Fruit fly (Drosophila melanogaster) whole organism, embryonic: ENCODE results near the gene MICU3.

Source experiments
- ATbp ChIP-seq: fragments of 200-800 bp; sonication (Bioruptor generic); optimal IDR thresholded peaks from 2 replicates; lab custom pipeline; 2017; ENCODE audit warnings: missing biosample characterization, mild to moderate bottlenecking, missing genetic modification characterization, missing genetic modification reagents
- Aef1 ChIP-seq: fragments of 200-800 bp; sonication (Bioruptor generic); IDR thresholded peaks from 3 replicates; pipeline ENCODE4 v1.3.6; 2022; ENCODE audit warnings: missing biosample characterization, missing genetic modification characterization
- Atf3 ChIP-seq: fragments of 200-800 bp; sonication (Bioruptor generic); optimal IDR thresholded peaks from 3 replicates; lab custom pipeline; 2016; ENCODE audit warnings: missing biosample characterization, missing genetic modification characterization
- BtbVII ChIP-seq: fragments of 200-800 bp; sonication (Bioruptor generic); optimal IDR thresholded peaks from 3 replicates; lab custom pipeline; 2017; ENCODE audit warnings: missing biosample characterization, mild to moderate bottlenecking, missing genetic modification characterization
- CG10274 ChIP-seq: fragments of 200-800 bp; sonication (Bioruptor generic); optimal IDR thresholded peaks from 3 replicates; lab custom pipeline; 2017; ENCODE audit warnings: missing biosample characterization, mild to moderate bottlenecking, missing genetic modification characterization
- CG10431 ChIP-seq: fragments of 200-800 bp; sonication (Bioruptor generic); optimal IDR thresholded peaks from 3 replicates; lab custom pipeline; 2018; ENCODE audit warnings: missing biosample characterization, mild to moderate bottlenecking, missing genetic modification characterization
- CG11456 ChIP-seq: fragments of 200-800 bp; sonication (Bioruptor generic); IDR thresholded peaks from 3 replicates; pipeline ENCODE4 v1.3.6; 2022; ENCODE audit warnings: missing biosample characterization, missing genetic modification characterization
- CG12942 ChIP-seq: fragments of 200-800 bp; sonication (Bioruptor generic); optimal IDR thresholded peaks from 3 replicates; lab custom pipeline; 2016; ENCODE audit warnings: missing biosample characterization, missing genetic modification characterization
- CG14441 ChIP-seq: fragments of 200-800 bp; sonication (Bioruptor generic); IDR thresholded peaks from 2 replicates; pipeline ENCODE4 v1.3.6; 2022; ENCODE audit warnings: missing biosample characterization, missing genetic modification characterization
- CG15479 ChIP-seq: fragments of 200-800 bp; sonication (Bioruptor generic); optimal IDR thresholded peaks from 3 replicates; lab custom pipeline; 2019; ENCODE audit warnings: missing biosample characterization, mild to moderate bottlenecking, missing genetic modification characterization, moderate library complexity
- CG15514 ChIP-seq: fragments of 200-800 bp; sonication (Bioruptor generic); optimal IDR thresholded peaks from 3 replicates; lab custom pipeline; 2017; ENCODE audit warnings: missing biosample characterization, missing genetic modification characterization, mild to moderate bottlenecking, moderate library complexity, missing genetic modification reagents
- CG16815 ChIP-seq: fragments of 200-800 bp; sonication (Bioruptor generic); optimal IDR thresholded peaks from 3 replicates; lab custom pipeline; 2017; ENCODE audit warnings: missing biosample characterization, mild to moderate bottlenecking, missing genetic modification characterization
- CG2120 ChIP-seq: fragments of 200-800 bp; sonication (Bioruptor generic); optimal IDR thresholded peaks from 3 replicates; lab custom pipeline; 2016; ENCODE audit warnings: missing biosample characterization, missing genetic modification characterization
- CG32772 ChIP-seq: fragments of 200-800 bp; sonication (Bioruptor generic); IDR thresholded peaks from 2 replicates; pipeline ENCODE4 v1.3.6; 2022; ENCODE audit warnings: missing biosample characterization, missing genetic modification characterization
- CG3726 ChIP-seq: fragments of 200-800 bp; sonication (Bioruptor generic); IDR thresholded peaks from 3 replicates; pipeline ENCODE4, ENCODE4 v1.3.6; 2022; ENCODE audit warnings: missing biosample characterization, missing genetic modification characterization
- CG4360 ChIP-seq: fragments of 200-800 bp; sonication (Bioruptor generic); IDR thresholded peaks from 2 replicates; pipeline ENCODE4 v1.3.6; 2022; ENCODE audit warnings: missing biosample characterization, missing genetic modification characterization
- CG43689 ChIP-seq: fragments of 200-800 bp; sonication (Bioruptor generic); IDR thresholded peaks from 2 replicates; pipeline ENCODE4 v1.3.6; 2022; ENCODE audit warnings: missing biosample characterization, missing genetic modification characterization
- CG6254 ChIP-seq: fragments of 200-800 bp; sonication (Bioruptor generic); optimal IDR thresholded peaks from 3 replicates; lab custom pipeline; 2017; ENCODE audit warnings: mild to moderate bottlenecking, missing biosample characterization, missing genetic modification reagents, missing genetic modification characterization
- CG6813 ChIP-seq: fragments of 200-800 bp; sonication (Bioruptor generic); optimal IDR thresholded peaks from 2 replicates; lab custom pipeline; 2017; ENCODE audit warnings: missing biosample characterization, missing genetic modification characterization, mild to moderate bottlenecking, moderate library complexity, missing genetic modification reagents
- CG9727 ChIP-seq: fragments of 200-800 bp; sonication (Bioruptor generic); optimal IDR thresholded peaks from 3 replicates; lab custom pipeline; 2017; ENCODE audit warnings: missing biosample characterization, mild to moderate bottlenecking, missing genetic modification characterization
- CG9797 ChIP-seq: fragments of 200-800 bp; sonication (Bioruptor generic); optimal IDR thresholded peaks from 3 replicates; lab custom pipeline; 2018; ENCODE audit warnings: missing biosample characterization, mild to moderate bottlenecking, missing genetic modification characterization
- CkIIα-i1 ChIP-seq: fragments of 200-800 bp; sonication (Bioruptor generic); IDR thresholded peaks from 2 replicates; pipeline ENCODE4 v1.3.6; 2022; ENCODE audit warnings: missing biosample characterization, missing genetic modification characterization
- Dp ChIP-seq: fragments of 200-800 bp; sonication (Bioruptor generic); optimal IDR thresholded peaks from 2 replicates; lab custom pipeline; 2018; ENCODE audit warnings: missing biosample characterization, mild to moderate bottlenecking, missing genetic modification characterization, moderate library complexity
- Gsc ChIP-seq: fragments of 200-800 bp; sonication (Bioruptor generic); IDR thresholded peaks from 2 replicates; pipeline ENCODE4 v1.3.6; 2022; ENCODE audit warnings: missing biosample characterization, missing genetic modification characterization
- Hmr ChIP-seq: fragments of 200-800 bp; sonication (Bioruptor generic); optimal IDR thresholded peaks from 3 replicates; lab custom pipeline; 2017; ENCODE audit warnings: mild to moderate bottlenecking, missing biosample characterization, missing genetic modification reagents, missing genetic modification characterization
- Hr39 ChIP-seq: fragments of >200 bp; optimal IDR thresholded peaks from 2 replicates; lab custom pipeline; 2017
- Lim3 ChIP-seq: fragments of 200-800 bp; sonication (Bioruptor generic); IDR thresholded peaks from 2 replicates; pipeline ENCODE4 v1.3.6; 2022; ENCODE audit warnings: missing biosample characterization, missing genetic modification characterization
- Pdp1 ChIP-seq, 2 experiments: fragments of 200-800 bp; sonication (Bioruptor generic); optimal IDR thresholded peaks; 3 replicates each; lab custom pipeline; 2016; ENCODE audit warnings: missing biosample characterization in 2 of 2, missing genetic modification characterization in 2 of 2, mild to moderate bottlenecking in 1 of 2, moderate library complexity in 1 of 2
- Rx ChIP-seq: fragments of 200-800 bp; sonication (Bioruptor generic); IDR thresholded peaks from 2 replicates; pipeline ENCODE4 v1.3.6; 2022; ENCODE audit warnings: missing biosample characterization, missing genetic modification characterization
- Xbp1 ChIP-seq: fragments of 200-800 bp; sonication (Bioruptor generic); optimal IDR thresholded peaks from 3 replicates; lab custom pipeline; 2016; ENCODE audit warnings: missing biosample characterization, mild to moderate bottlenecking, missing genetic modification characterization
- YL-1 ChIP-seq: fragments of 200-800 bp; sonication (Bioruptor generic); optimal IDR thresholded peaks from 3 replicates; lab custom pipeline; 2017; ENCODE audit warnings: missing biosample characterization, mild to moderate bottlenecking, missing genetic modification characterization
- aop ChIP-seq: fragments of 200-800 bp; sonication (Bioruptor generic); IDR thresholded peaks from 2 replicates; pipeline ENCODE4 v1.3.6; 2022; ENCODE audit warnings: missing biosample characterization, missing genetic modification characterization
- bbx ChIP-seq: fragments of 200-800 bp; sonication (Bioruptor generic); IDR thresholded peaks from 2 replicates; pipeline ENCODE4 v1.3.6; 2022; ENCODE audit warnings: missing biosample characterization, missing genetic modification characterization; ENCODE audit not compliant: partially characterized antibody
- cad ChIP-seq: fragments of >200 bp; optimal IDR thresholded peaks from 2 replicates; lab custom pipeline; 2017; ENCODE audit warnings: missing biosample characterization, missing genetic modification characterization
- dpn ChIP-seq, 2 experiments: fragments of 200-800 bp; sonication (Bioruptor generic); optimal IDR thresholded peaks; 3 replicates each; lab custom pipeline; 2016; ENCODE audit warnings: missing biosample characterization in 2 of 2, missing genetic modification characterization in 2 of 2
- ems ChIP-seq: fragments of 200-800 bp; sonication (Bioruptor generic); optimal IDR thresholded peaks from 3 replicates; lab custom pipeline; 2016; ENCODE audit warnings: missing biosample characterization, missing genetic modification characterization
- fd96Cb ChIP-seq: fragments of 200-800 bp; sonication (Bioruptor generic); optimal IDR thresholded peaks from 2 replicates; lab custom pipeline; 2018; ENCODE audit warnings: missing biosample characterization, mild to moderate bottlenecking, missing genetic modification characterization, moderate library complexity
- gce ChIP-seq: fragments of 200-800 bp; sonication (Bioruptor generic); IDR thresholded peaks from 3 replicates; pipeline ENCODE4 v1.3.6; 2022; ENCODE audit warnings: missing biosample characterization, missing genetic modification characterization
- gsb-n ChIP-seq: fragments of 200-800 bp; sonication (Bioruptor generic); optimal IDR thresholded peaks from 3 replicates; lab custom pipeline; 2018; ENCODE audit warnings: missing biosample characterization, mild to moderate bottlenecking, missing genetic modification characterization
- her ChIP-seq: fragments of 200-800 bp; sonication (Bioruptor generic); optimal IDR thresholded peaks from 2 replicates; lab custom pipeline; 2016; ENCODE audit warnings: missing biosample characterization, missing genetic modification characterization
- inv ChIP-seq: fragments of 200-800 bp; sonication (Bioruptor generic); IDR thresholded peaks from 2 replicates; pipeline ENCODE4 v1.3.6; 2022; ENCODE audit warnings: missing biosample characterization, missing genetic modification characterization; ENCODE audit not compliant: partially characterized antibody
- jumu ChIP-seq: fragments of 200-800 bp; sonication (Bioruptor generic); optimal IDR thresholded peaks from 3 replicates; lab custom pipeline; 2016; ENCODE audit warnings: missing biosample characterization, missing genetic modification characterization
- lbe ChIP-seq: fragments of 200-800 bp; sonication (Bioruptor generic); optimal IDR thresholded peaks from 2 replicates; lab custom pipeline; 2016; ENCODE audit warnings: missing biosample characterization, mild to moderate bottlenecking, missing genetic modification characterization
- lola ChIP-seq, 3 experiments: fragments of >200 bp in 2 of 3; fragments of 200-800 bp in 1 of 3; sonication (Bioruptor generic) in 1 of 3; optimal IDR thresholded peaks; 2 replicates each; lab custom pipeline; 2017 to 2019; ENCODE audit warnings: missing biosample characterization in 3 of 3, missing genetic modification characterization in 3 of 3, mild to moderate bottlenecking in 1 of 3, moderate library complexity in 1 of 3
- odd ChIP-seq: fragments of 200-800 bp; sonication (Bioruptor generic); optimal IDR thresholded peaks from 2 replicates; lab custom pipeline; 2017; ENCODE audit warnings: missing biosample characterization, mild to moderate bottlenecking, missing genetic modification characterization
- pita ChIP-seq: fragments of 200-800 bp; sonication (Bioruptor generic); optimal IDR thresholded peaks from 2 replicates; lab custom pipeline; 2017; ENCODE audit warnings: missing biosample characterization, mild to moderate bottlenecking, missing genetic modification characterization
- ranshi ChIP-seq: fragments of 200-800 bp; sonication (Bioruptor generic); IDR thresholded peaks from 2 replicates; pipeline ENCODE4 v1.3.6; 2022; ENCODE audit warnings: missing biosample characterization, missing genetic modification characterization
- ro ChIP-seq: fragments of 200-800 bp; sonication (Bioruptor generic); IDR thresholded peaks from 2 replicates; pipeline ENCODE4 v1.3.6; 2022; ENCODE audit warnings: missing biosample characterization, missing genetic modification characterization
- salm ChIP-seq: fragments of 200-800 bp; sonication (Bioruptor generic); optimal IDR thresholded peaks from 2 replicates; lab custom pipeline; 2018; ENCODE audit warnings: missing biosample characterization, mild to moderate bottlenecking, missing genetic modification characterization
- sens-2 ChIP-seq: fragments of 200-800 bp; sonication (Bioruptor generic); IDR thresholded peaks from 2 replicates; pipeline ENCODE4 v1.3.6; 2022; ENCODE audit warnings: missing biosample characterization, missing genetic modification characterization
- ssp ChIP-seq: fragments of 200-800 bp; sonication (Bioruptor generic); IDR thresholded peaks from 2 replicates; pipeline ENCODE4 v1.3.6; 2022; ENCODE audit warnings: missing biosample characterization, missing genetic modification characterization
- wor ChIP-seq: fragments of 200-800 bp; sonication (Bioruptor generic); IDR thresholded peaks from 2 replicates; pipeline ENCODE4 v1.3.6; 2022; ENCODE audit warnings: missing biosample characterization, missing genetic modification characterization

Gene MICU3

DNA sequence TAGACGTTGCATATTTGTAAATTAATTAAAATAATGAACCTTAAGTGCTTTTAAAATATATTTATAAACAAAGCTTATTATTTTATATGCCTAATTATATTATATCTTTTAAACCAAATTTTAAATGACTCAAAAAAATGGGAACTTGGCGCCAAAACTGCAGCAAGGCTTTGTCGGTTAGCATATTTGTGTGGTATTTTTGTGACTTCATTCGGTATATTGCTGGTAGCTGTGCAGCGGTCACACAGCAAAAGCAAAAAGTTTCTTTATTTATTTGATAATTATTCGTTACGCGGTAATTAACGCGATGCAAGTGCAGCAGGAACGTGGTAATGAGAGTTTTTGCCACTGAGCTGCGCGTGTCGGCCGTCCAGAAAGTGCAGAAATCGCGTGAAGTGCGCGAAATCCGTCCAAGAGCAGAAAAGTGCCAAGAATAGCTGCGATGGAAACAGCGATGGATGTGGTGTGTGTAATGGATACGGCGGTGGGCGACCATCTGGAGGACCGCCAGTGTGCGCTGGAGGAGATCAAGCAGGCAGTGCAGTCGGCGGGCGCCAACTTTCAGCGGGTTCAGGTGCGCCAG lies 32.5 kb downstream of the MICU3 start, which contains the start of gene Ask1 (continued):
- no peak for TF ChIP-seq cad (GFP tag; lab: Kevin White, UChicago)
- no peak for TF ChIP-seq jumu (GFP tag; lab: Kevin White, UChicago)
- no peak for TF ChIP-seq CG10274
- TF ChIP-seq CG15479 (GFP tag; lab: Kevin White, UChicago) = no peak
- TF ChIP-seq CG15514 (GFP tag; lab: Kevin White, UChicago) = peak; percentile 44
- TF ChIP-seq Rx (GFP tag; lab: Robert Waterston, UW) = no peak
- TF ChIP-seq fd96Cb = no peak
- no peak for TF ChIP-seq Gsc (GFP tag; lab: Robert Waterston, UW)
- TF ChIP-seq Lim3 (GFP tag; lab: Robert Waterston, UW) = no peak
- peak; percentile 98 for TF ChIP-seq CG6254 (GFP tag; lab: Kevin White, UChicago)
- no peak for TF ChIP-seq her (GFP tag; lab: Kevin White, UChicago)
- 0 out of 2 replicates have a peak, but pooled peaks have one; percentile 32 for TF ChIP-seq bbx (GFP tag; lab: Robert Waterston, UW)
- no peak for TF ChIP-seq sens-2 (GFP tag; lab: Robert Waterston, UW)
- no peak for TF ChIP-seq ems
- no peak for TF ChIP-seq CG32772 (GFP tag; lab: Robert Waterston, UW)
- TF ChIP-seq aop (GFP tag; lab: Robert Waterston, UW) = no peak
- TF ChIP-seq Dp (GFP tag; lab: Kevin White, UChicago) = peak; percentile 85
- TF ChIP-seq odd = no peak
- no peak for TF ChIP-seq ro (GFP tag; lab: Robert Waterston, UW)
- peak; percentile 53 for TF ChIP-seq lbe (GFP tag; lab: Kevin White, UChicago)
- TF ChIP-seq CkIIα-i1 (GFP tag; lab: Robert Waterston, UW) = no peak
- no peak for TF ChIP-seq CG2120 (GFP tag; lab: Kevin White, UChicago)
- no peak for TF ChIP-seq CG10431 (GFP tag; lab: Kevin White, UChicago)
- TF ChIP-seq Hmr (GFP tag; lab: Kevin White, UChicago) = no peak
- TF ChIP-seq CG9727 = no peak
- peak; percentile 81 for TF ChIP-seq CG9797 (GFP tag; lab: Kevin White, UChicago)
- no peak for TF ChIP-seq CG6813
- no peak for TF ChIP-seq lola (GFP tag; optimal IDR thresholded peaks at IDR 0.05; lab: Kevin White, UChicago)
- TF ChIP-seq YL-1 = no peak
- peak in 1 of 2 experiments; percentile 48 for TF ChIP-seq Pdp1 (GFP tag; optimal IDR thresholded peaks at IDR 0.05; lab: Kevin White, UChicago)
- no peak for TF ChIP-seq gsb-n (tag; lab: Kevin White, UChicago)
- TF ChIP-seq CG11456 = no peak
- TF ChIP-seq BtbVII = no peak
- TF ChIP-seq ATbp (GFP tag; lab: Kevin White, UChicago) = no peak
- no peak for TF ChIP-seq salm
- TF ChIP-seq Aef1 (GFP tag; lab: Robert Waterston, UW) = no peak
- no peak for TF ChIP-seq Xbp1 (GFP tag; lab: Kevin White, UChicago)
- no peak for TF ChIP-seq dpn (GFP tag; optimal IDR thresholded peaks at IDR 0.05; lab: Kevin White, UChicago)
- TF ChIP-seq, all 482 proteins: peak for 35

DNA sequence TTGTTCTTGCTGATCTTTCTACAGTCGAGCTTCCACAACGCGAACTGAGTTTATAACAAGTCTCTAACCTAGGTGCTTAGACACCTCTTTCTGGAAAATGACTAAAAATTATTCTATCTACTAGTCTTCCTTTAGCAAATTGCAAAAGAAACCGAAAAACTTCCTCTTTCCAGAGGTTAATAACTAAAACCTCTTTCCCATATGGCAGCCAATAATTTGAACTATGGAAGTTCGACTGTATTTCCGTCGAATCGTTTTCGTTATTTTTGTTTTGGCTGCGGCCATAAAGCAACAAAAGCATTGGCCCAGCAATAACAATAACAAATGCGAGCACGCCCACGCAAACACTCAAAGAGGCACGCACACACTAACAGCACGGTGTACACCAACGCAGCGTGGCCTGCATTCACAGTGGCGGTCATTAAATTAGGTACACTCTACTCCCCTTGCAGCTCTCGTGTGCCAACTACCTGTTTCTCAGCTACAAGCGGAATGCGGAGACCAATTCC lies 33.4 kb downstream of the MICU3 start:
- TF ChIP-seq CG12942 (GFP tag; lab: Kevin White, UChicago) (no peak), CG9727 (peak; percentile 47), CG16815 (GFP tag; lab: Kevin White, UChicago) (peak; percentile 10), wor (GFP tag; lab: Robert Waterston, UW) (no peak), gce (peak; percentile 46; the same call in 1 of the 3 replicates), CG4360 (GFP tag; lab: Robert Waterston, UW) (peak; percentile 62), CG43689 (GFP tag; lab: Robert Waterston, UW) (no peak), pita (GFP tag; lab: Kevin White, UChicago) (no peak), ranshi (GFP tag; lab: Robert Waterston, UW) (no peak), Atf3 (GFP tag; lab: Kevin White, UChicago) (no peak), inv (GFP tag; lab: Robert Waterston, UW) (no peak), ssp (0 out of 2 replicates have a peak, but pooled peaks have one; percentile 10), CG14441 (GFP tag; lab: Robert Waterston, UW) (peak; percentile 31; the same call in 1 of the 2 replicates), Hr39 (lab: Kevin White, UChicago) (no peak), CG3726 (GFP tag; lab: Robert Waterston, UW) (no peak)
